Worm (Caenorhabditis elegans) whole organism, early embryonic: ENCODE data around the gene C34H4.5.

Source experiments
- aly-1 ChIP-seq: sonication (generic microtip); optimal IDR thresholded peaks from 2 replicates; lab custom pipeline; 2016; ENCODE audit warnings: missing genetic modification characterization, missing compliant biosample characterization
- ama-1 ChIP-seq: fragments of 150-350 bp; optimal IDR thresholded peaks from 2 replicates; lab custom pipeline; 2014
- ceh-13 ChIP-seq: fragments of 200-800 bp; sonication (Bioruptor generic); optimal IDR thresholded peaks from 2 replicates; lab custom pipeline; 2018; ENCODE audit warnings: mild to moderate bottlenecking, missing genetic modification characterization, missing compliant biosample characterization
- hnd-1 ChIP-seq: sonication (generic microtip); optimal IDR thresholded peaks from 2 replicates; lab custom pipeline; 2016; ENCODE audit warnings: missing genetic modification characterization, missing compliant biosample characterization
- tra-4 ChIP-seq: sonication (generic microtip); optimal IDR thresholded peaks from 2 replicates; lab custom pipeline; 2017; ENCODE audit warnings: missing genetic modification characterization, missing compliant biosample characterization

DNA sequence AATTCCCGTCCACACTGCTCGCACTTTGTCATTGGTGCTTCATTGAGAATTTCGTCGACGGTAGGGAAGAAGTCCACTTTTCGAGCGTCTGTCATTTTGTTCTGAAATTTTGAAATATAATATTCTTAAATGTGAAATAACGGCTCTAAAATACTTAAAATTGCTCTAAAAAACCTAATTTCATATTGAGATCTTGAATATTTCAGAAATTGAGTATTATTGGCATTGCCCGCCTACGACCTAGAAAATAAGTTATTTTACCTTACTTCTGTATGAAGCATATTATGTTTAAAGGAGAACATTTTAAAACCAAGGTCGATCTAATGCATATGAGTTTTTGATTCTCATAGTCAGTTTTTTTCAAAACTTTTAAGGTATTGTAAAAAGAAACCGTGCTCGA lies at the start of gene C34H4.5:
- TF ChIP-seq aly-1 (tag; lab: Kevin White, UChicago) (no peak), ama-1 (lab: Kevin White, UChicago) (no peak), tra-4 (tag; lab: Kevin White, UChicago) (no peak), ceh-13 (no peak), hnd-1 (tag; lab: Kevin White, UChicago) (no peak)
